Worm (Caenorhabditis elegans): ENCODE measurements around the gene dcar-1.
A peak's percentile ranks its signal among the peaks of the same experiment; 100 is the strongest.

dcar-1 gene

ce11 chrV:17951172-17951999 lies 41.3 kb downstream of the dcar-1 start, which contains the start of gene Y59A8B.24:
Y59A8B.24 (plus strand) TSS chrV:17951949.
- TF ChIP-seq nhr-76 (tag; optimal IDR thresholded peaks at IDR 0.05) (no peak), lsy-2 (tag; optimal IDR thresholded peaks at IDR 0.05) (peak; percentile 82), mls-2 (tag; optimal IDR thresholded peaks at IDR 0.05) (peak; percentile 68), elt-3 (tag; optimal IDR thresholded peaks at IDR 0.05) (no peak), lin-32 (GFP tag; optimal IDR thresholded peaks at IDR 0.05) (no peak), bed-3 (GFP tag; optimal IDR thresholded peaks at IDR 0.05) (no peak), blmp-1 (tag; optimal IDR thresholded peaks at IDR 0.05) (no peak), unc-120 (tag; optimal IDR thresholded peaks at IDR 0.05; ENCODE audit: poor library complexity, severe bottlenecking) (peak; percentile 71), sptf-1 (tag; optimal IDR thresholded peaks at IDR 0.05) (peak; percentile 81), nhr-237 (tag; optimal IDR thresholded peaks at IDR 0.05) (peak; percentile 58), nhr-2 (tag; optimal IDR thresholded peaks at IDR 0.05) (peak; percentile 77), hlh-1 (tag; optimal IDR thresholded peaks at IDR 0.05) (peak; percentile 61), nhr-12 (tag; optimal IDR thresholded peaks at IDR 0.05) (no peak), unc-62 (GFP tag; optimal IDR thresholded peaks at IDR 0.05) (peak; percentile 72), flh-1 (GFP tag; optimal IDR thresholded peaks at IDR 0.05) (no peak), ceh-39 (tag; optimal IDR thresholded peaks at IDR 0.05) (peak; percentile 76), elt-1 (tag; optimal IDR thresholded peaks at IDR 0.05; ENCODE audit: borderline replicate concordance, insufficient read depth) (no peak), ces-1 (GFP tag; optimal IDR thresholded peaks at IDR 0.05) (peak; percentile 57), tbx-8 (GFP tag; optimal IDR thresholded peaks at IDR 0.05) (no peak), snpc-4 (tag; optimal IDR thresholded peaks at IDR 0.05) (no peak), cnd-1 (tag; optimal IDR thresholded peaks at IDR 0.05) (peak; percentile 37), zip-8 (tag; optimal IDR thresholded peaks at IDR 0.05) (peak; percentile 73), mep-1 (tag; optimal IDR thresholded peaks at IDR 0.05) (peak; percentile 61), mab-5 (tag; optimal IDR thresholded peaks at IDR 0.05) (peak; percentile 22), ham-2 (GFP tag; optimal IDR thresholded peaks at IDR 0.05) (peak; percentile 79), unc-39 (tag; optimal IDR thresholded peaks at IDR 0.05) (peak; percentile 16), pha-4 (tag; optimal IDR thresholded peaks at IDR 0.05) (peak; percentile 87), nhr-28 (tag; optimal IDR thresholded peaks at IDR 0.05) (no peak), ztf-11 (tag; optimal IDR thresholded peaks at IDR 0.05) (peak; percentile 73), lin-13 (tag; optimal IDR thresholded peaks at IDR 0.05) (peak; percentile 87), ceh-83 (GFP tag; optimal IDR thresholded peaks at IDR 0.05) (no peak), ceh-43 (GFP tag; optimal IDR thresholded peaks at IDR 0.05) (peak; percentile 32), sem-2 (GFP tag; optimal IDR thresholded peaks at IDR 0.05) (no peak), drap-1 (GFP tag; optimal IDR thresholded peaks at IDR 0.05) (peak; percentile 95), M03D4.4 (tag; optimal IDR thresholded peaks at IDR 0.05) (peak; percentile 80)

ce11 chrV:17952280-17952679 lies 42.2 kb downstream of the dcar-1 start:
- no peak for TF ChIP-seq nhr-237 (tag; optimal IDR thresholded peaks at IDR 0.05)
- TF ChIP-seq lsy-2 (tag; optimal IDR thresholded peaks at IDR 0.05), result no peak
- TF ChIP-seq ztf-11 (tag; optimal IDR thresholded peaks at IDR 0.05), result no peak
- TF ChIP-seq ceh-83 (GFP tag; optimal IDR thresholded peaks at IDR 0.05), result no peak
- TF ChIP-seq bed-3 (GFP tag; optimal IDR thresholded peaks at IDR 0.05), result no peak
- no peak for TF ChIP-seq lin-13 (tag; optimal IDR thresholded peaks at IDR 0.05)
- TF ChIP-seq elt-3 (tag; optimal IDR thresholded peaks at IDR 0.05), result no peak
- no peak for TF ChIP-seq zip-8 (tag; optimal IDR thresholded peaks at IDR 0.05)
- TF ChIP-seq snpc-4 (tag; optimal IDR thresholded peaks at IDR 0.05), result no peak
- no peak for TF ChIP-seq sptf-1 (tag; optimal IDR thresholded peaks at IDR 0.05)
- no peak for TF ChIP-seq unc-39 (tag; optimal IDR thresholded peaks at IDR 0.05)
- no peak for TF ChIP-seq blmp-1 (tag; optimal IDR thresholded peaks at IDR 0.05)
- no peak for TF ChIP-seq lin-32 (GFP tag; optimal IDR thresholded peaks at IDR 0.05)
- no peak for TF ChIP-seq M03D4.4 (tag; optimal IDR thresholded peaks at IDR 0.05)
- TF ChIP-seq ceh-39 (tag; optimal IDR thresholded peaks at IDR 0.05), result no peak
- no peak for TF ChIP-seq drap-1 (GFP tag; optimal IDR thresholded peaks at IDR 0.05)
- no peak for TF ChIP-seq unc-120 (tag; optimal IDR thresholded peaks at IDR 0.05; ENCODE audit: poor library complexity, severe bottlenecking)

DNA sequence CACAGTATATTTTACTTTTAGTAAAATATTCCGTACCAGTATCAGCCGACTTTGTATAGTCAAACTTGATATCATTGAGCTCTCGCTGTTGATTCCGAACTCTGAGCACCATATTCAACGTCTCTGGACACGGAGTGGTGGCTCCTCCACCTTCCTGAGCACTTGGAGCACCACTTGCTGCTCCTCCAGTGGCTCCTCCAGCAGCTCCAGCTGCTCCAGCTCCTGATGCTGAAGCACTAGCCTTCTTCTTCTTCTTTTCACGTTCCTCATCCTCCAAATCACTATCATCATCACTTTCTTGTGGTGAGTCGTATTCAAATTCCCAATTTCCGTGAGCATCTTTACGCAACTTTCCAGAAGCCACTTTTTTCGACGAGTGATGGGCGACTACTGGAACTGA lies 46.0 kb downstream of the dcar-1 start:
- TF ChIP-seq lsy-2 (tag; optimal IDR thresholded peaks at IDR 0.05) (no peak), nhr-12 (tag; optimal IDR thresholded peaks at IDR 0.05) (no peak), ham-2 (GFP tag; optimal IDR thresholded peaks at IDR 0.05) (no peak), nhr-76 (tag; optimal IDR thresholded peaks at IDR 0.05) (no peak), ceh-43 (GFP tag; optimal IDR thresholded peaks at IDR 0.05) (no peak), zip-8 (tag; optimal IDR thresholded peaks at IDR 0.05) (no peak), sptf-1 (tag; optimal IDR thresholded peaks at IDR 0.05) (no peak), flh-1 (GFP tag; optimal IDR thresholded peaks at IDR 0.05) (no peak)

Measured in whole organism, mixed stage, embryonic.